Fruit fly (Drosophila melanogaster): Measurements from ENCODE around the gene CG31088.

- no peak for TF ChIP-seq topi (GFP tag; optimal IDR thresholded peaks at IDR 0.05)
- TF ChIP-seq CG3919 (GFP tag; optimal IDR thresholded peaks at IDR 0.05): no peak
- TF ChIP-seq dac (GFP tag; optimal IDR thresholded peaks at IDR 0.05): no peak
- no peak for TF ChIP-seq Ets96B (tag; optimal IDR thresholded peaks at IDR 0.05)
- no peak for TF ChIP-seq CG15336 (GFP tag; IDR thresholded peaks at IDR 0.05)
- TF ChIP-seq CG6854 (GFP tag; optimal IDR thresholded peaks at IDR 0.05): no peak
- TF ChIP-seq eg (GFP tag; IDR thresholded peaks at IDR 0.05): no peak
Observed at dm6 chr3R:15989217-15989921, 38.6 kb upstream of the CG31088 start.
